Fruit fly (Drosophila melanogaster): Measurements from ENCODE around the gene byn.

The byn gene

dm6 chr3L:11975811-11976210, 48.3 kb downstream of the byn start, which contains the start of gene CG43896:
Gene CG43896 (plus strand): TSS chr3L:11976111.
- no peak for TF ChIP-seq HLH106 (tag; optimal IDR thresholded peaks at IDR 0.05)
- no peak for TF ChIP-seq GATAd (GFP tag; optimal IDR thresholded peaks at IDR 0.05)
- no peak for TF ChIP-seq woc (GFP tag; optimal IDR thresholded peaks at IDR 0.05)
- no peak for TF ChIP-seq br (GFP tag; optimal IDR thresholded peaks at IDR 0.05)
- no peak for TF ChIP-seq jim (GFP tag; optimal IDR thresholded peaks at IDR 0.05)
- TF ChIP-seq Rel (GFP tag; optimal IDR thresholded peaks at IDR 0.05): no peak
- no peak for TF ChIP-seq Rel (tag; optimal IDR thresholded peaks at IDR 0.05)
- TF ChIP-seq CG32264 (GFP tag; optimal IDR thresholded peaks at IDR 0.05): no peak

dm6 chr3L:11984606-11985005, 57.1 kb downstream of the byn start, which contains the start of gene CG6938:
Gene CG6938 (plus strand): TSS chr3L:11984906.
- TF ChIP-seq brk (GFP tag; optimal IDR thresholded peaks at IDR 0.05) (no peak), h (GFP tag; optimal IDR thresholded peaks at IDR 0.05) (no peak), Sp1 (GFP tag; optimal IDR thresholded peaks at IDR 0.05) (no peak)

All from whole organism, wandering third instar larva.